Worm (Caenorhabditis elegans) whole organism, L1 larva: ENCODE results near the gene R07A4.2.
A peak's percentile ranks its signal among the peaks of the same experiment; 100 is the strongest.

Experiments used
- C04F5.9 ChIP-seq: sonication (generic microtip); optimal IDR thresholded peaks from 2 replicates; lab custom pipeline; 2016; ENCODE audit warnings: missing genetic modification characterization, missing compliant biosample characterization
- C16A3.4 ChIP-seq: fragments of 150-350 bp; optimal IDR thresholded peaks from 2 replicates; lab custom pipeline; 2014; ENCODE audit warnings: missing biosample characterization, missing genetic modification characterization
- F16B12.6 ChIP-seq: fragments of 150-350 bp; optimal IDR thresholded peaks from 2 replicates; lab custom pipeline; 2014; ENCODE audit warnings: missing biosample characterization, missing genetic modification characterization
- aha-1 ChIP-seq: fragments of 150-350 bp; optimal IDR thresholded peaks from 2 replicates; lab custom pipeline; 2014; ENCODE audit warnings: missing biosample characterization, missing genetic modification characterization
- alr-1 ChIP-seq: fragments of 200-800 bp; sonication (Bioruptor generic); optimal IDR thresholded peaks from 2 replicates; lab custom pipeline; 2018; ENCODE audit warnings: borderline replicate concordance, mild to moderate bottlenecking, missing genetic modification characterization, missing compliant biosample characterization
- aly-2 ChIP-seq: fragments of 150-350 bp; optimal IDR thresholded peaks from 2 replicates; lab custom pipeline; 2014; ENCODE audit warnings: missing biosample characterization, missing genetic modification characterization
- ama-1 ChIP-seq: fragments of 150-350 bp; optimal IDR thresholded peaks from 2 replicates; lab custom pipeline; 2014
- blmp-1 ChIP-seq: fragments of 150-350 bp; optimal IDR thresholded peaks from 2 replicates; lab custom pipeline; 2014; ENCODE audit warnings: missing biosample characterization, missing genetic modification characterization
- ceh-63 ChIP-seq: fragments of 200-800 bp; sonication (Bioruptor generic); optimal IDR thresholded peaks from 2 replicates; lab custom pipeline; 2018; ENCODE audit warnings: mild to moderate bottlenecking, missing genetic modification characterization, missing compliant biosample characterization
- ceh-8 ChIP-seq: fragments of 200-800 bp; sonication (Bioruptor generic); optimal IDR thresholded peaks from 2 replicates; lab custom pipeline; 2018; ENCODE audit warnings: mild to moderate bottlenecking, missing genetic modification characterization, moderate library complexity, missing compliant biosample characterization
- ceh-82 ChIP-seq, 3 experiments: fragments of 150-350 bp in 1 of 3; sonication (generic microtip) in 2 of 3; optimal IDR thresholded peaks; 2 replicates each; lab custom pipeline; 2014 to 2017; ENCODE audit warnings: missing biosample characterization in 3 of 3, missing genetic modification characterization in 3 of 3
- ceh-88 ChIP-seq: fragments of 200-800 bp; sonication (Bioruptor generic); IDR thresholded peaks from 2 replicates; pipeline ENCODE4 v1.3.6; 2022; ENCODE audit warnings: missing genetic modification characterization, missing compliant biosample characterization
- ceh-90 ChIP-seq: sonication (generic microtip); optimal IDR thresholded peaks from 2 replicates; lab custom pipeline; 2016; ENCODE audit warnings: missing genetic modification characterization, missing compliant biosample characterization
- ces-1 ChIP-seq: fragments of 150-350 bp; optimal IDR thresholded peaks from 2 replicates; lab custom pipeline; 2014; ENCODE audit warnings: missing biosample characterization, missing genetic modification reagents, missing genetic modification characterization
- egl-13 ChIP-seq: sonication (generic microtip); optimal IDR thresholded peaks from 2 replicates; lab custom pipeline; 2016; ENCODE audit warnings: missing genotype, missing genetic modification reagents, missing genetic modification characterization, missing compliant biosample characterization
- egl-27 ChIP-seq, 2 experiments: fragments of 150-350 bp in 1 of 2; sonication (generic microtip); optimal IDR thresholded peaks; 3 replicates each; lab custom pipeline; 2017 to 2018; ENCODE audit warnings: missing biosample characterization in 2 of 2, missing genetic modification characterization in 2 of 2, missing genetic modification reagents in 2 of 2
- fkh-10 ChIP-seq: sonication (generic microtip); optimal IDR thresholded peaks from 2 replicates; lab custom pipeline; 2017; ENCODE audit warnings: missing biosample characterization, missing genetic modification reagents, missing genetic modification characterization
- fkh-8 ChIP-seq: sonication (generic microtip); optimal IDR thresholded peaks from 2 replicates; lab custom pipeline; 2016; ENCODE audit warnings: mild to moderate bottlenecking, missing genetic modification characterization, missing compliant biosample characterization
- grh-1 ChIP-seq: fragments of 200-800 bp; sonication (Bioruptor generic); IDR thresholded peaks from 2 replicates; pipeline ENCODE4 v1.3.6; 2022; ENCODE audit warnings: missing genetic modification reagents, missing genetic modification characterization, missing compliant biosample characterization
- hlh-4 ChIP-seq: sonication (generic microtip); optimal IDR thresholded peaks from 2 replicates; lab custom pipeline; 2016; ENCODE audit warnings: mild to moderate bottlenecking, missing genetic modification characterization, missing compliant biosample characterization
- hpl-2 ChIP-seq: fragments of 150-350 bp; optimal IDR thresholded peaks from 2 replicates; lab custom pipeline; 2014; ENCODE audit warnings: missing biosample characterization, missing genetic modification reagents, missing genetic modification characterization
- irx-1 ChIP-seq: sonication (generic microtip); optimal IDR thresholded peaks from 2 replicates; lab custom pipeline; 2016; ENCODE audit warnings: missing genetic modification characterization, missing compliant biosample characterization
- isw-1 ChIP-seq: fragments of 200-800 bp; sonication (Bioruptor generic); IDR thresholded peaks from 2 replicates; pipeline ENCODE4 v1.3.6; 2022; ENCODE audit warnings: missing genetic modification characterization, missing compliant biosample characterization
- jun-1 ChIP-seq: fragments of 150-350 bp; optimal IDR thresholded peaks from 2 replicates; lab custom pipeline; 2014; ENCODE audit warnings: missing biosample characterization, missing genetic modification reagents, missing genetic modification characterization
- lin-14 ChIP-seq: fragments of 200-800 bp; sonication (Bioruptor generic); optimal IDR thresholded peaks from 2 replicates; lab custom pipeline; 2018; ENCODE audit warnings: mild to moderate bottlenecking, missing genetic modification characterization, moderate library complexity, missing compliant biosample characterization
- lin-15B ChIP-seq: fragments of 150-350 bp; sonication (generic microtip); optimal IDR thresholded peaks from 3 replicates; lab custom pipeline; 2014; ENCODE audit warnings: missing biosample characterization, missing genetic modification characterization
- lin-35 ChIP-seq, 2 experiments: fragments of 150-350 bp; optimal IDR thresholded peaks; 2 replicates each; lab custom pipeline; 2014; ENCODE audit warnings: missing biosample characterization in 2 of 2, missing genetic modification characterization in 2 of 2, missing genetic modification reagents in 2 of 2
- lin-39 ChIP-seq: fragments of 150-350 bp; optimal IDR thresholded peaks from 2 replicates; lab custom pipeline; 2014; ENCODE audit warnings: missing biosample characterization, missing genetic modification reagents, missing genetic modification characterization
- lir-3 ChIP-seq: sonication (generic microtip); optimal IDR thresholded peaks from 2 replicates; lab custom pipeline; 2016; ENCODE audit warnings: mild to moderate bottlenecking, missing genetic modification characterization, moderate library complexity, missing compliant biosample characterization; ENCODE audit not compliant: poor library complexity
- lsy-2 ChIP-seq, 2 experiments: fragments of 150-350 bp; optimal IDR thresholded peaks; 2 replicates each; lab custom pipeline; 2014; ENCODE audit warnings: missing biosample characterization in 2 of 2, missing genetic modification characterization in 2 of 2
- mab-9 ChIP-seq: fragments of 200-800 bp; sonication (Bioruptor generic); IDR thresholded peaks from 2 replicates; pipeline ENCODE4 v1.3.6; 2022; ENCODE audit warnings: missing genetic modification reagents, missing genetic modification characterization, missing compliant biosample characterization
- mdl-1 ChIP-seq, 2 experiments: fragments of 150-350 bp; optimal IDR thresholded peaks; 2 replicates each; lab custom pipeline; 2014 to 2017; ENCODE audit warnings: missing biosample characterization in 2 of 2, missing genetic modification characterization in 2 of 2, inconsistent platforms in 1 of 2
- mef-2 ChIP-seq: fragments of 150-350 bp; optimal IDR thresholded peaks from 2 replicates; lab custom pipeline; 2014; ENCODE audit warnings: missing biosample characterization, missing genetic modification characterization
- mep-1 ChIP-seq: fragments of 150-350 bp; optimal IDR thresholded peaks from 2 replicates; lab custom pipeline; 2014; ENCODE audit warnings: missing biosample characterization, missing genetic modification characterization
- nhr-19 ChIP-seq: fragments of 200-800 bp; sonication (Bioruptor generic); conservative IDR thresholded peaks from 2 replicates; pipeline ENCODE4 v1.3.6; 2022; ENCODE audit warnings: missing genetic modification characterization, missing compliant biosample characterization
- nhr-237 ChIP-seq: fragments of 150-350 bp; optimal IDR thresholded peaks from 2 replicates; lab custom pipeline; 2014; ENCODE audit warnings: missing biosample characterization, missing genetic modification characterization
- nhr-28 ChIP-seq: fragments of 150-350 bp; optimal IDR thresholded peaks from 2 replicates; lab custom pipeline; 2014; ENCODE audit warnings: missing biosample characterization, missing genetic modification characterization
- nhr-47 ChIP-seq: sonication (generic microtip); optimal IDR thresholded peaks from 2 replicates; lab custom pipeline; 2016; ENCODE audit warnings: mild to moderate bottlenecking, missing genetic modification characterization, moderate library complexity, missing compliant biosample characterization
- nhr-71 ChIP-seq: sonication (generic microtip); optimal IDR thresholded peaks from 2 replicates; lab custom pipeline; 2016; ENCODE audit warnings: mild to moderate bottlenecking, missing genetic modification characterization, moderate library complexity, missing compliant biosample characterization
- nhr-76 ChIP-seq: sonication (generic microtip); optimal IDR thresholded peaks from 2 replicates; lab custom pipeline; 2017; ENCODE audit warnings: missing biosample characterization, missing genetic modification characterization
- nhr-77 ChIP-seq: fragments of 150-350 bp; optimal IDR thresholded peaks from 2 replicates; lab custom pipeline; 2014; ENCODE audit warnings: missing biosample characterization, missing genetic modification characterization
- nhr-84 ChIP-seq: sonication (generic microtip); optimal IDR thresholded peaks from 2 replicates; lab custom pipeline; 2017; ENCODE audit warnings: missing biosample characterization, missing genetic modification characterization
- nhr-85 ChIP-seq: sonication (generic microtip); peaks from one replicate; lab custom pipeline; 2016; ENCODE audit warnings: missing genetic modification characterization, inconsistent platforms, missing compliant biosample characterization
- nhr-90 ChIP-seq: sonication (generic microtip); optimal IDR thresholded peaks from 2 replicates; lab custom pipeline; 2016; ENCODE audit warnings: mild to moderate bottlenecking, missing genetic modification characterization, missing compliant biosample characterization; ENCODE audit not compliant: poor library complexity
- pag-3 ChIP-seq: sonication (generic microtip); optimal IDR thresholded peaks from 2 replicates; lab custom pipeline; 2017; ENCODE audit warnings: missing genetic modification characterization, mild to moderate bottlenecking, missing compliant biosample characterization, antibody characterized with exemption, borderline replicate concordance; ENCODE audit not compliant: insufficient read depth
- pax-3 ChIP-seq: fragments of 200-800 bp; sonication (Bioruptor generic); optimal IDR thresholded peaks from 2 replicates; lab custom pipeline; 2018; ENCODE audit warnings: mild to moderate bottlenecking, missing genetic modification characterization, moderate library complexity, missing compliant biosample characterization
- skn-1 ChIP-seq: fragments of 150-350 bp; optimal IDR thresholded peaks from 2 replicates; lab custom pipeline; 2014; ENCODE audit warnings: missing biosample characterization, missing genetic modification characterization
- swsn-7 ChIP-seq: sonication (generic microtip); optimal IDR thresholded peaks from 2 replicates; lab custom pipeline; 2016; ENCODE audit warnings: missing genetic modification characterization, missing compliant biosample characterization
- tlp-1 ChIP-seq: fragments of 150-350 bp; optimal IDR thresholded peaks from 2 replicates; lab custom pipeline; 2014; ENCODE audit warnings: missing biosample characterization, missing genetic modification characterization
- unc-130 ChIP-seq: fragments of 150-350 bp; optimal IDR thresholded peaks from 2 replicates; lab custom pipeline; 2017; ENCODE audit warnings: missing biosample characterization, missing genetic modification characterization, inconsistent platforms
- unc-86 ChIP-seq: sonication (generic microtip); optimal IDR thresholded peaks from 2 replicates; lab custom pipeline; 2016; ENCODE audit warnings: missing genetic modification characterization, missing compliant biosample characterization
- unc-98 ChIP-seq: fragments of 200-800 bp; sonication (Bioruptor generic); IDR thresholded peaks from 2 replicates; pipeline ENCODE4 v1.3.6; 2022; ENCODE audit warnings: missing genetic modification characterization, missing compliant biosample characterization
- vab-15 ChIP-seq: sonication (generic microtip); optimal IDR thresholded peaks from 2 replicates; lab custom pipeline; 2017; ENCODE audit warnings: missing genotype, mild to moderate bottlenecking, missing genetic modification characterization, missing compliant biosample characterization
- ztf-11 ChIP-seq, 2 experiments: sonication (generic microtip); optimal IDR thresholded peaks; 2 replicates each; lab custom pipeline; 2016 to 2017; ENCODE audit warnings: missing genetic modification characterization in 2 of 2, missing biosample characterization in 1 of 2, missing compliant biosample characterization in 1 of 2

The R07A4.2 gene

DNA sequence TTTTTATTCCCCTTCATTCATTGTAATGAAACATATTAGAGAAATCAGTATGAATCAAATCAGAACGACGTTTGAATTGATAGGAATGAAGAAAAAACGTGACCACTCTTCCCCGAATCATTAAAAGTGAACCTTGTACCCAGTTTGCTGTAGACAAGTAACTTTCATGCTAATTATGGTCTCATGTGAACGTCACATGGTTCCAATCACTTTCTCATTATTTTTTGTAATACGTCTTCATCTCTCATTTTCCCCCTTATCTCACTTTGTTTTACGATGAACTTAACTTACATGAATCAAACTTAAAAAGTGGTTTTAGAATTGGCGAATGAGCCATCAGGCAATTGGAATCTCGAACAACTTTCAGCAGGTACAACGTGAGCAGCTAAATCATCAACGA, 26.5 kb upstream of the R07A4.2 start (continued):
- no peak for TF ChIP-seq lin-39 (tag; lab: Kevin White, UChicago)
- peak; percentile 25 for TF ChIP-seq nhr-47
- no peak for TF ChIP-seq aly-2 (tag; lab: Kevin White, UChicago)
- no peak for TF ChIP-seq egl-13 (tag; lab: Kevin White, UChicago)
- TF ChIP-seq jun-1 (tag; lab: Kevin White, UChicago) = no peak
- TF ChIP-seq unc-86 (tag; lab: Kevin White, UChicago) = no peak
- TF ChIP-seq irx-1 = no peak
- TF ChIP-seq lsy-2 (tag; optimal IDR thresholded peaks at IDR 0.05; lab: Kevin White, UChicago) = peak in 1 of 2 experiments; percentile 42
- TF ChIP-seq ama-1 (lab: Kevin White, UChicago) = no peak
- no peak for TF ChIP-seq mef-2 (tag; lab: Kevin White, UChicago)
- TF ChIP-seq pax-3 = no peak
- TF ChIP-seq C16A3.4 (tag; lab: Kevin White, UChicago) = peak; percentile 37
- no peak for TF ChIP-seq pag-3 (tag; lab: Kevin White, UChicago)
- peak; percentile 93 for TF ChIP-seq nhr-85 (tag; lab: Kevin White, UChicago)
- TF ChIP-seq lin-15B (tag; lab: Kevin White, UChicago) = no peak
- no peak for TF ChIP-seq fkh-10
- TF ChIP-seq ztf-11 (tag; optimal IDR thresholded peaks at IDR 0.05; lab: Kevin White, UChicago) = no peak
- no peak for TF ChIP-seq swsn-7 (tag; lab: Kevin White, UChicago)
- peak; percentile 73 for TF ChIP-seq nhr-90
- no peak for TF ChIP-seq aha-1 (tag; lab: Kevin White, UChicago)
- peak; percentile 76 for TF ChIP-seq nhr-71 (tag; lab: Kevin White, UChicago)
- TF ChIP-seq skn-1 = peak; percentile 25
- no peak for TF ChIP-seq nhr-237
- TF ChIP-seq ceh-88 (GFP tag; lab: Robert Waterston, UW) = no peak
- no peak for TF ChIP-seq C04F5.9 (tag; lab: Kevin White, UChicago)
- peak; percentile 41 for TF ChIP-seq unc-130 (tag; lab: Kevin White, UChicago)
- no peak for TF ChIP-seq ceh-90 (tag; lab: Kevin White, UChicago)
- no peak for TF ChIP-seq ceh-8
- TF ChIP-seq lin-14 (GFP tag; lab: Kevin White, UChicago) = peak; percentile 51
- no peak for TF ChIP-seq nhr-76 (tag; lab: Kevin White, UChicago)
- no peak for TF ChIP-seq fkh-8 (tag; lab: Kevin White, UChicago)
- TF ChIP-seq ceh-63 (GFP tag; lab: Kevin White, UChicago) = no peak
- TF ChIP-seq vab-15 = no peak
- no peak for TF ChIP-seq hpl-2 (GFP tag; lab: Kevin White, UChicago)
- TF ChIP-seq egl-27 (tag; optimal IDR thresholded peaks at IDR 0.05; lab: Kevin White, UChicago) = no peak
- no peak for TF ChIP-seq ceh-82 (tag; optimal IDR thresholded peaks at IDR 0.05; lab: Kevin White, UChicago)
- peak; percentile 86 for TF ChIP-seq blmp-1 (tag; lab: Kevin White, UChicago)
- no peak for TF ChIP-seq mab-9 (GFP tag; lab: Robert Waterston, UW)
- no peak for TF ChIP-seq nhr-28
- TF ChIP-seq ces-1 (GFP tag; lab: Kevin White, UChicago) = no peak
- peak in 1 of 2 experiments; percentile 33 for TF ChIP-seq mdl-1 (tag; optimal IDR thresholded peaks at IDR 0.05; lab: Kevin White, UChicago)
- TF ChIP-seq mep-1 (tag; lab: Kevin White, UChicago) = peak; percentile 34
- no peak for TF ChIP-seq alr-1 (tag; lab: Kevin White, UChicago)
- peak; percentile 62 for TF ChIP-seq nhr-19 (GFP tag; lab: Robert Waterston, UW)
- peak; percentile 34; the same call in 1 of the 2 replicates for TF ChIP-seq grh-1 (GFP tag; lab: Robert Waterston, UW)
- TF ChIP-seq lin-35 (GFP tag; optimal IDR thresholded peaks at IDR 0.05; lab: Kevin White, UChicago) = peak in 1 of 2 experiments; percentile 64
- TF ChIP-seq unc-98 (GFP tag; lab: Robert Waterston, UW) = no peak
- no peak for TF ChIP-seq tlp-1 (tag; lab: Kevin White, UChicago)
- TF ChIP-seq lir-3 = peak; percentile 42
- TF ChIP-seq F16B12.6 (tag; lab: Kevin White, UChicago) = no peak
- TF ChIP-seq isw-1 = no peak
- TF ChIP-seq hlh-4 (tag; lab: Kevin White, UChicago) = no peak
- no peak for TF ChIP-seq nhr-77 (tag; lab: Kevin White, UChicago)
- no peak for TF ChIP-seq nhr-84 (tag; lab: Kevin White, UChicago)
